Worm (Caenorhabditis elegans) whole organism, young adult: ENCODE data around the gene C34E7.3.
A peak's percentile ranks its signal among the peaks of the same experiment; 100 is the strongest.

Experiments used
- B0019.2 ChIP-seq: fragments of 200-800 bp; sonication (Bioruptor generic); conservative IDR thresholded peaks from 2 replicates; pipeline ENCODE4 v1.3.6; 2022; ENCODE audit warnings: missing genetic modification reagents, missing genetic modification characterization, missing compliant biosample characterization
- B0035.1 ChIP-seq: sonication (generic microtip); optimal IDR thresholded peaks from 2 replicates; lab custom pipeline; 2016; ENCODE audit warnings: missing genetic modification characterization, mild to moderate bottlenecking, missing compliant biosample characterization, missing genotype, missing genetic modification reagents
- B0261.1 ChIP-seq: sonication (generic microtip); optimal IDR thresholded peaks from 2 replicates; lab custom pipeline; 2016; ENCODE audit warnings: mild to moderate bottlenecking, missing genetic modification characterization, moderate library complexity, missing compliant biosample characterization
- F22D6.2 ChIP-seq: sonication (generic microtip); optimal IDR thresholded peaks from 2 replicates; lab custom pipeline; 2016; ENCODE audit warnings: mild to moderate bottlenecking, missing genetic modification characterization, missing compliant biosample characterization
- F55B11.4 ChIP-seq: sonication (generic microtip); optimal IDR thresholded peaks from 2 replicates; lab custom pipeline; 2016; ENCODE audit warnings: missing compliant biosample characterization, missing genetic modification characterization, borderline replicate concordance; ENCODE audit not compliant: insufficient read depth
- F57A8.1 ChIP-seq: fragments of 200-800 bp; sonication (Bioruptor generic); optimal IDR thresholded peaks from 2 replicates; lab custom pipeline; 2018; ENCODE audit warnings: mild to moderate bottlenecking, missing genetic modification characterization, moderate library complexity, missing compliant biosample characterization
- K11D2.4 ChIP-seq: fragments of 200-800 bp; sonication (Bioruptor generic); IDR thresholded peaks from 2 replicates; pipeline ENCODE4 v1.3.6; 2022; ENCODE audit warnings: missing genetic modification reagents, missing genetic modification characterization, missing compliant biosample characterization
- K12H6.12 ChIP-seq: fragments of 200-800 bp; sonication (Bioruptor generic); optimal IDR thresholded peaks from 2 replicates; lab custom pipeline; 2018; ENCODE audit warnings: mild to moderate bottlenecking, missing genetic modification characterization, missing compliant biosample characterization
- T07F8.4 ChIP-seq: sonication (generic microtip); optimal IDR thresholded peaks from 2 replicates; lab custom pipeline; 2016; ENCODE audit warnings: mild to moderate bottlenecking, missing genetic modification characterization, moderate library complexity, missing compliant biosample characterization
- Y79H2A.3 ChIP-seq: fragments of 200-800 bp; sonication (Bioruptor generic); conservative IDR thresholded peaks from 2 replicates; pipeline ENCODE4 v1.3.6; 2022; ENCODE audit warnings: missing genetic modification reagents, missing genetic modification characterization, missing compliant biosample characterization
- ZK185.1 ChIP-seq: sonication (generic microtip); optimal IDR thresholded peaks from 2 replicates; lab custom pipeline; 2016; ENCODE audit warnings: mild to moderate bottlenecking, missing genetic modification characterization, missing compliant biosample characterization; ENCODE audit not compliant: poor library complexity, severe bottlenecking
- ama-1 ChIP-seq, 3 experiments: fragments of 150-350 bp in 1 of 3; sonication (generic microtip) in 2 of 3; optimal IDR thresholded peaks; 2 replicates each; lab custom pipeline; 2014 to 2018; ENCODE audit warnings: missing biosample characterization in 2 of 3, missing genetic modification characterization in 2 of 3, missing genetic modification reagents in 2 of 3
- aptf-3 ChIP-seq: fragments of 200-800 bp; sonication (Bioruptor generic); IDR thresholded peaks from 2 replicates; pipeline ENCODE4 v1.3.6; 2022; ENCODE audit warnings: missing genetic modification characterization, missing compliant biosample characterization
- attf-6 ChIP-seq: fragments of 200-800 bp; sonication (Bioruptor generic); IDR thresholded peaks from 2 replicates; pipeline ENCODE4 v1.3.6; 2022; ENCODE audit warnings: missing genetic modification reagents, missing genetic modification characterization, missing compliant biosample characterization
- ccch-3 ChIP-seq: fragments of 200-800 bp; sonication (Bioruptor generic); optimal IDR thresholded peaks from 2 replicates; lab custom pipeline; 2018; ENCODE audit warnings: mild to moderate bottlenecking, missing genetic modification characterization, missing compliant biosample characterization
- ceh-100 ChIP-seq: fragments of 200-800 bp; sonication (Bioruptor generic); IDR thresholded peaks from 2 replicates; pipeline ENCODE4 v1.3.6; 2022; ENCODE audit warnings: missing genetic modification reagents, missing genetic modification characterization, missing compliant biosample characterization
- ceh-40 ChIP-seq: fragments of 200-800 bp; sonication (Bioruptor generic); IDR thresholded peaks from 2 replicates; pipeline ENCODE4 v1.3.6; 2022; ENCODE audit warnings: missing genetic modification characterization, missing compliant biosample characterization
- chd-7 ChIP-seq: sonication (generic microtip); optimal IDR thresholded peaks from 2 replicates; lab custom pipeline; 2016; ENCODE audit warnings: mild to moderate bottlenecking, missing genetic modification characterization, moderate library complexity, missing compliant biosample characterization
- dpl-1 ChIP-seq: fragments of 150-350 bp; optimal IDR thresholded peaks from 2 replicates; lab custom pipeline; 2014; ENCODE audit warnings: missing biosample characterization, missing genetic modification reagents, missing genetic modification characterization
- efl-1 ChIP-seq: fragments of 150-350 bp; optimal IDR thresholded peaks from 2 replicates; lab custom pipeline; 2014; ENCODE audit warnings: missing biosample characterization, missing genetic modification reagents, missing genetic modification characterization
- egl-18 ChIP-seq: fragments of 200-800 bp; sonication (Bioruptor generic); IDR thresholded peaks from 2 replicates; pipeline ENCODE4 v1.3.6; 2022; ENCODE audit warnings: missing genetic modification reagents, missing genetic modification characterization, missing compliant biosample characterization
- hlh-26 ChIP-seq: fragments of 200-800 bp; sonication (Bioruptor generic); conservative IDR thresholded peaks from 2 replicates; pipeline ENCODE4 v1.3.6; 2022; ENCODE audit warnings: missing genetic modification reagents, missing genetic modification characterization, missing compliant biosample characterization
- lin-26 ChIP-seq: fragments of 200-800 bp; sonication (Bioruptor generic); IDR thresholded peaks from 2 replicates; pipeline ENCODE4 v1.3.6; 2022; ENCODE audit warnings: missing genetic modification reagents, missing genetic modification characterization, missing compliant biosample characterization
- lin-35 ChIP-seq, 3 experiments: fragments of 150-350 bp in 2 of 3; sonication (generic microtip) in 1 of 3; optimal IDR thresholded peaks; 2 replicates each; lab custom pipeline; 2014 to 2018; ENCODE audit warnings: missing biosample characterization in 3 of 3, missing genetic modification characterization in 3 of 3, missing genetic modification reagents in 3 of 3
- lin-54 ChIP-seq: fragments of 200-800 bp; sonication (Bioruptor generic); optimal IDR thresholded peaks from 2 replicates; lab custom pipeline; 2018; ENCODE audit warnings: mild to moderate bottlenecking, missing genetic modification characterization, missing compliant biosample characterization
- madf-10 ChIP-seq: sonication (generic microtip); optimal IDR thresholded peaks from 2 replicates; lab custom pipeline; 2016; ENCODE audit warnings: mild to moderate bottlenecking, missing genetic modification characterization, missing compliant biosample characterization
- madf-6 ChIP-seq: fragments of 200-800 bp; sonication (Bioruptor generic); IDR thresholded peaks from 2 replicates; pipeline ENCODE4 v1.3.6; 2022; ENCODE audit warnings: missing genetic modification reagents, missing genetic modification characterization, missing compliant biosample characterization
- mcd-1 ChIP-seq: fragments of 200-800 bp; sonication (Bioruptor generic); IDR thresholded peaks from 2 replicates; pipeline ENCODE4 v1.3.6; 2022; ENCODE audit warnings: missing genetic modification reagents, missing genetic modification characterization, missing compliant biosample characterization
- nfya-2 ChIP-seq: fragments of 200-800 bp; sonication (Bioruptor generic); IDR thresholded peaks from 2 replicates; pipeline ENCODE4 v1.3.6; 2022; ENCODE audit warnings: missing genetic modification reagents, missing genetic modification characterization, missing compliant biosample characterization
- nhr-120 ChIP-seq: fragments of 200-800 bp; sonication (Bioruptor generic); IDR thresholded peaks from 2 replicates; pipeline ENCODE4 v1.3.6; 2022; ENCODE audit warnings: missing genetic modification characterization, missing compliant biosample characterization
- nhr-80 ChIP-seq: sonication (generic microtip); optimal IDR thresholded peaks from 2 replicates; lab custom pipeline; 2016; ENCODE audit warnings: missing genetic modification characterization, missing compliant biosample characterization
- rec-8 ChIP-seq, 2 experiments: sonication (generic microtip); optimal IDR thresholded peaks; 2 replicates each; lab custom pipeline; 2016; ENCODE audit warnings: mild to moderate bottlenecking in 2 of 2, missing genetic modification characterization in 2 of 2, missing genetic modification reagents in 2 of 2, missing genotype in 2 of 2, missing biosample characterization in 1 of 2, missing compliant biosample characterization in 1 of 2, moderate library complexity in 1 of 2
- rpc-1 ChIP-seq, 2 experiments: fragments of 150-350 bp in 1 of 2; sonication (generic microtip) in 1 of 2; optimal IDR thresholded peaks; 2 replicates each; lab custom pipeline; 2014 to 2018; ENCODE audit warnings: missing biosample characterization in 1 of 2, missing genetic modification characterization in 1 of 2, missing genetic modification reagents in 1 of 2, missing genotype in 1 of 2
- snpc-1.3 ChIP-seq: sonication (generic microtip); optimal IDR thresholded peaks from 2 replicates; lab custom pipeline; 2017; ENCODE audit warnings: missing genetic modification characterization, mild to moderate bottlenecking, missing compliant biosample characterization, antibody characterized with exemption, moderate library complexity, missing genotype, missing genetic modification reagents; ENCODE audit not compliant: insufficient read depth
- snpc-3.4 ChIP-seq: sonication (generic microtip); optimal IDR thresholded peaks from 2 replicates; lab custom pipeline; 2017; ENCODE audit warnings: missing genetic modification characterization, mild to moderate bottlenecking, missing compliant biosample characterization, antibody characterized with exemption, moderate library complexity, missing genotype, missing genetic modification reagents
- snpc-4 ChIP-seq, 5 experiments: fragments of 150-350 bp in 1 of 5; sonication (generic microtip) in 4 of 5; optimal IDR thresholded peaks; 2 replicates each; lab custom pipeline; 2014 to 2018; ENCODE audit warnings: missing genetic modification characterization in 5 of 5, missing biosample characterization in 3 of 5, antibody characterized with exemption in 2 of 5, mild to moderate bottlenecking in 2 of 5, missing compliant biosample characterization in 2 of 5, missing genotype in 2 of 5, moderate library complexity in 2 of 5, missing genetic modification reagents in 1 of 5
- sptf-2 ChIP-seq: fragments of 200-800 bp; sonication (Bioruptor generic); optimal IDR thresholded peaks from 2 replicates; lab custom pipeline; 2018; ENCODE audit warnings: mild to moderate bottlenecking, missing genetic modification characterization, missing compliant biosample characterization
- tbp1 ChIP-seq: fragments of 200-800 bp; sonication (Bioruptor generic); optimal IDR thresholded peaks from 2 replicates; lab custom pipeline; 2018; ENCODE audit warnings: mild to moderate bottlenecking, missing genetic modification characterization, missing compliant biosample characterization
- tlf-1 ChIP-seq: fragments of 200-800 bp; sonication (Bioruptor generic); optimal IDR thresholded peaks from 2 replicates; lab custom pipeline; 2018; ENCODE audit warnings: mild to moderate bottlenecking, missing genetic modification characterization, missing compliant biosample characterization
- unc-62 ChIP-seq: fragments of 150-350 bp; optimal IDR thresholded peaks from 2 replicates; lab custom pipeline; 2014; ENCODE audit warnings: missing biosample characterization, missing genetic modification reagents, missing genetic modification characterization
- xnd-1 ChIP-seq: sonication (generic microtip); optimal IDR thresholded peaks from 2 replicates; lab custom pipeline; 2016; ENCODE audit warnings: missing genotype, missing genetic modification reagents, missing genetic modification characterization, missing compliant biosample characterization
- zim-3 ChIP-seq: sonication (generic microtip); optimal IDR thresholded peaks from 2 replicates; lab custom pipeline; 2017; ENCODE audit warnings: mild to moderate bottlenecking, missing genetic modification characterization, moderate library complexity, missing compliant biosample characterization
- ztf-18 ChIP-seq: sonication (generic microtip); optimal IDR thresholded peaks from 2 replicates; lab custom pipeline; 2016; ENCODE audit warnings: missing genotype, mild to moderate bottlenecking, missing genetic modification characterization, missing compliant biosample characterization
- ztf-25 ChIP-seq: fragments of 200-800 bp; sonication (Bioruptor generic); IDR thresholded peaks from 2 replicates; pipeline ENCODE4 v1.3.6; 2022; ENCODE audit warnings: missing genetic modification reagents, missing genetic modification characterization, missing compliant biosample characterization
- ztf-3 ChIP-seq: fragments of 200-800 bp; sonication (Bioruptor generic); optimal IDR thresholded peaks from 2 replicates; lab custom pipeline; 2018; ENCODE audit warnings: mild to moderate bottlenecking, missing genetic modification characterization, missing compliant biosample characterization

C34E7.3 gene

ce11 chrX:12889837-12890449, 40.1 kb upstream of the C34E7.3 start (continued):
- TF ChIP-seq T07F8.4 = peak; percentile 16
- peak; percentile 96 for TF ChIP-seq tbp1 (GFP tag; lab: Kevin White, UChicago)
- TF ChIP-seq dpl-1 = no peak
- 0 out of 2 replicates have a peak, but pooled peaks have one; percentile 39 for TF ChIP-seq attf-6 (GFP tag; lab: Robert Waterston, UW)
- TF ChIP-seq snpc-1.3 (tag; lab: Kevin White, UChicago) = peak; percentile 67
- TF ChIP-seq mcd-1 (GFP tag; lab: Robert Waterston, UW) = no peak; the same call in 1 of the 2 replicates
- peak; percentile 25; the same call in 1 of the 2 replicates for TF ChIP-seq ceh-100 (GFP tag; lab: Robert Waterston, UW)
- no peak for TF ChIP-seq ama-1 (optimal IDR thresholded peaks at IDR 0.05; lab: Kevin White, UChicago)
- peak; percentile 41 to 65 for TF ChIP-seq ama-1 (GFP tag; optimal IDR thresholded peaks at IDR 0.05; lab: Kevin White, UChicago)
- TF ChIP-seq rec-8 (tag; optimal IDR thresholded peaks at IDR 0.05; lab: Kevin White, UChicago) = peak; percentile 27 to 76
- peak; percentile 87 for TF ChIP-seq B0261.1 (tag; lab: Kevin White, UChicago)
- peak; percentile 54 for TF ChIP-seq ztf-3 (GFP tag; lab: Kevin White, UChicago)
- TF ChIP-seq ceh-40 (GFP tag; lab: Robert Waterston, UW) = 0 out of 2 replicates have a peak, but pooled peaks have one; percentile 29
- no peak for TF ChIP-seq hlh-26 (GFP tag; lab: Robert Waterston, UW)
- no peak for TF ChIP-seq ccch-3 (GFP tag; lab: Kevin White, UChicago)
- peak; percentile 64 for TF ChIP-seq K12H6.12 (tag; lab: Kevin White, UChicago)
- no peak for TF ChIP-seq F57A8.1 (GFP tag; lab: Kevin White, UChicago)
- no peak for TF ChIP-seq sptf-2
- peak; percentile 85 for TF ChIP-seq ZK185.1 (tag; lab: Kevin White, UChicago)
- no peak for TF ChIP-seq ztf-25 (GFP tag; lab: Robert Waterston, UW)
- TF ChIP-seq aptf-3 (GFP tag; lab: Robert Waterston, UW) = 0 out of 2 replicates have a peak, but pooled peaks have one; percentile 62
- TF ChIP-seq B0035.1 (tag; lab: Kevin White, UChicago) = peak; percentile 71
- TF ChIP-seq F22D6.2 (tag; lab: Kevin White, UChicago) = peak; percentile 10
- no peak for TF ChIP-seq F55B11.4 (tag; lab: Kevin White, UChicago)
- TF ChIP-seq snpc-4 (GFP tag; optimal IDR thresholded peaks at IDR 0.05; lab: Kevin White, UChicago) = peak; percentile 52
- TF ChIP-seq snpc-4 (tag; optimal IDR thresholded peaks at IDR 0.05; lab: Kevin White, UChicago) = peak in 3 of 4 experiments; percentile 5 to 67 (median 58)
- peak; percentile 69; the same call in 1 of the 2 replicates for TF ChIP-seq egl-18 (GFP tag; lab: Robert Waterston, UW)
- TF ChIP-seq madf-6 (GFP tag; lab: Robert Waterston, UW) = no peak
- peak in 1 of 3 experiments; percentile 71 for TF ChIP-seq lin-35 (GFP tag; optimal IDR thresholded peaks at IDR 0.05; lab: Kevin White, UChicago)
- TF ChIP-seq Y79H2A.3 (GFP tag; lab: Robert Waterston, UW) = no peak
- no peak for TF ChIP-seq efl-1
- no peak for TF ChIP-seq nfya-2 (GFP tag; lab: Robert Waterston, UW)
- TF ChIP-seq chd-7 (tag; lab: Kevin White, UChicago) = peak; percentile 38
- TF ChIP-seq nhr-80 (tag; lab: Kevin White, UChicago) = peak; percentile 47
- no peak for TF ChIP-seq lin-54 (GFP tag; lab: Kevin White, UChicago)
- no peak for TF ChIP-seq B0019.2 (GFP tag; lab: Robert Waterston, UW)
- no peak for TF ChIP-seq unc-62 (GFP tag; lab: Kevin White, UChicago)
- no peak for TF ChIP-seq xnd-1
- peak; percentile 64; the same call in 1 of the 2 replicates for TF ChIP-seq nhr-120 (GFP tag; lab: Robert Waterston, UW)
- no peak for TF ChIP-seq tlf-1 (GFP tag; lab: Kevin White, UChicago)
- peak; percentile 77 for TF ChIP-seq rpc-1 (optimal IDR thresholded peaks at IDR 0.05; lab: Kevin White, UChicago)
- TF ChIP-seq rpc-1 (tag; optimal IDR thresholded peaks at IDR 0.05; lab: Kevin White, UChicago) = peak; percentile 87
- peak; percentile 49 for TF ChIP-seq K11D2.4
- TF ChIP-seq lin-26 (GFP tag; lab: Robert Waterston, UW) = peak; percentile 81
- TF ChIP-seq zim-3 (tag; lab: Kevin White, UChicago) = peak; percentile 14
- peak; percentile 29 for TF ChIP-seq madf-10
- peak; percentile 75 for TF ChIP-seq ztf-18 (tag; lab: Kevin White, UChicago)
- TF ChIP-seq snpc-3.4 (tag; lab: Kevin White, UChicago) = peak; percentile 62
